Fruit fly (Drosophila melanogaster): ENCODE data around the gene CG17549.

Gene CG17549

dm6 chr2L:19376145-19376544 lies 13.7 kb downstream of the CG17549 start (continued):
- TF ChIP-seq fd85E (GFP tag; optimal IDR thresholded peaks at IDR 0.05) (no peak), CG7368 (GFP tag; optimal IDR thresholded peaks at IDR 0.05) (peak; percentile 35), CG9139 (GFP tag; optimal IDR thresholded peaks at IDR 0.05) (no peak), Hr4 (GFP tag; optimal IDR thresholded peaks at IDR 0.05) (peak; percentile 68), CG8319 (GFP tag; optimal IDR thresholded peaks at IDR 0.05) (no peak), Blimp-1 (GFP tag; optimal IDR thresholded peaks at IDR 0.05) (no peak), CG6276 (GFP tag; optimal IDR thresholded peaks at IDR 0.05) (peak; percentile 75), CG11902 (GFP tag; optimal IDR thresholded peaks at IDR 0.05) (peak; percentile 5)

dm6 chr2L:19373809-19374208 lies 16.1 kb downstream of the CG17549 start:
- TF ChIP-seq dsx (GFP tag; optimal IDR thresholded peaks at IDR 0.05; ENCODE audit: poor library complexity, severe bottlenecking), result no peak
- peak; percentile 31 for TF ChIP-seq svp (GFP tag)
- no peak for TF ChIP-seq CG10669 (GFP tag; optimal IDR thresholded peaks at IDR 0.05)
- TF ChIP-seq CG3032 (tag; optimal IDR thresholded peaks at IDR 0.05), result no peak
- TF ChIP-seq Ets96B (tag; optimal IDR thresholded peaks at IDR 0.05), result no peak

- TF ChIP-seq fkh (GFP tag; optimal IDR thresholded peaks at IDR 0.05), result peak; percentile 68
- no peak for TF ChIP-seq esn (GFP tag; optimal IDR thresholded peaks at IDR 0.05)
Measured at dm6 chr2L:19370046-19370445, 19.8 kb downstream of the CG17549 start, which contains the start of gene CG17349. TSS of gene CG17349 (plus strand) at chr2L:19370445.

- TF ChIP-seq CG3032 (tag; optimal IDR thresholded peaks at IDR 0.05), result no peak
- no peak for TF ChIP-seq Sox15 (GFP tag; optimal IDR thresholded peaks at IDR 0.05)
- TF ChIP-seq CG34406 (GFP tag; optimal IDR thresholded peaks at IDR 0.05), result no peak
- no peak for TF ChIP-seq CG6808 (GFP tag; optimal IDR thresholded peaks at IDR 0.05)
- no peak for TF ChIP-seq Hr38 (GFP tag; optimal IDR thresholded peaks at IDR 0.05)
- no peak for TF ChIP-seq CG6276 (GFP tag; optimal IDR thresholded peaks at IDR 0.05)
- TF ChIP-seq Eip78C (GFP tag), result no peak
- TF ChIP-seq CG15336 (GFP tag; IDR thresholded peaks at IDR 0.05), result no peak
- no peak for TF ChIP-seq topi (GFP tag; optimal IDR thresholded peaks at IDR 0.05)
- no peak for TF ChIP-seq Lpt (GFP tag; optimal IDR thresholded peaks at IDR 0.05)
- no peak for TF ChIP-seq OdsH (GFP tag; optimal IDR thresholded peaks at IDR 0.05)
- TF ChIP-seq spab (GFP tag; optimal IDR thresholded peaks at IDR 0.05), result no peak
- TF ChIP-seq CG4318 (GFP tag; optimal IDR thresholded peaks at IDR 0.05), result no peak
- no peak for TF ChIP-seq fd59A (GFP tag; optimal IDR thresholded peaks at IDR 0.05)
- TF ChIP-seq fkh (GFP tag; optimal IDR thresholded peaks at IDR 0.05), result no peak
Measured at dm6 chr2L:19366730-19367129, 23.1 kb downstream of the CG17549 start.

dm6 chr2L:19366301-19366700 lies 23.6 kb downstream of the CG17549 start:
- TF ChIP-seq topi (GFP tag; optimal IDR thresholded peaks at IDR 0.05) (peak; percentile 28), pdm3 (GFP tag; optimal IDR thresholded peaks at IDR 0.05) (no peak), CG6163 (GFP tag; IDR thresholded peaks at IDR 0.05) (peak; percentile 46; the same call in 1 of the 3 replicates), Eip78C (GFP tag) (peak; percentile 58), ss (GFP tag; optimal IDR thresholded peaks at IDR 0.05) (peak in 1 of 2 experiments; percentile 41), CG10631 (GFP tag; optimal IDR thresholded peaks at IDR 0.05) (peak; percentile 13), CG32006 (GFP tag; optimal IDR thresholded peaks at IDR 0.05) (no peak), Hr39 (GFP tag; optimal IDR thresholded peaks at IDR 0.05) (peak; percentile 8), cyc (GFP tag; optimal IDR thresholded peaks at IDR 0.05) (peak; percentile 17), svp (GFP tag) (peak; percentile 77), CG11902 (GFP tag; optimal IDR thresholded peaks at IDR 0.05) (no peak), CG3919 (GFP tag; optimal IDR thresholded peaks at IDR 0.05) (peak; percentile 42)
